Worm (Caenorhabditis elegans) whole organism, mixed stage, embryonic: ENCODE measurements around the gene F36D3.14.

Experiments used
- ceh-39 ChIP-seq: fragments of 150-350 bp; optimal IDR thresholded peaks from 2 replicates; lab custom pipeline; 2014; ENCODE audit warnings: missing biosample characterization, missing genetic modification characterization
- ces-1 ChIP-seq: fragments of 150-350 bp; optimal IDR thresholded peaks from 2 replicates; lab custom pipeline; 2014; ENCODE audit warnings: missing biosample characterization, missing genetic modification reagents, missing genetic modification characterization
- lin-13 ChIP-seq: fragments of 150-350 bp; optimal IDR thresholded peaks from 2 replicates; lab custom pipeline; 2014; ENCODE audit warnings: missing biosample characterization, missing genetic modification characterization
- nhr-12 ChIP-seq: fragments of 150-350 bp; optimal IDR thresholded peaks from 2 replicates; lab custom pipeline; 2014; ENCODE audit warnings: missing biosample characterization, missing genetic modification characterization
- nhr-2 ChIP-seq: fragments of 150-350 bp; optimal IDR thresholded peaks from 2 replicates; lab custom pipeline; 2014; ENCODE audit warnings: missing biosample characterization, missing genetic modification characterization
- nhr-237 ChIP-seq: fragments of 150-350 bp; optimal IDR thresholded peaks from 2 replicates; lab custom pipeline; 2014; ENCODE audit warnings: missing biosample characterization, missing genetic modification characterization
- nhr-28 ChIP-seq: fragments of 150-350 bp; optimal IDR thresholded peaks from 2 replicates; lab custom pipeline; 2014; ENCODE audit warnings: missing biosample characterization, missing genetic modification characterization
- nhr-76 ChIP-seq: sonication (generic microtip); optimal IDR thresholded peaks from 2 replicates; lab custom pipeline; 2017; ENCODE audit warnings: missing biosample characterization, missing genetic modification characterization
- pha-4 ChIP-seq: fragments of 150-350 bp; optimal IDR thresholded peaks from 2 replicates; lab custom pipeline; 2018; ENCODE audit warnings: missing biosample characterization, missing genetic modification reagents, missing genetic modification characterization
- snpc-4 ChIP-seq: fragments of 150-350 bp; optimal IDR thresholded peaks from 2 replicates; lab custom pipeline; 2014; ENCODE audit warnings: missing biosample characterization, missing genetic modification characterization
- sptf-1 ChIP-seq: sonication (generic microtip); optimal IDR thresholded peaks from 2 replicates; lab custom pipeline; 2017; ENCODE audit warnings: mild to moderate bottlenecking, missing genetic modification characterization, moderate library complexity, missing compliant biosample characterization
- unc-62 ChIP-seq: fragments of 150-350 bp; optimal IDR thresholded peaks from 2 replicates; lab custom pipeline; 2014; ENCODE audit warnings: missing biosample characterization, missing genetic modification reagents, missing genetic modification characterization

DNA sequence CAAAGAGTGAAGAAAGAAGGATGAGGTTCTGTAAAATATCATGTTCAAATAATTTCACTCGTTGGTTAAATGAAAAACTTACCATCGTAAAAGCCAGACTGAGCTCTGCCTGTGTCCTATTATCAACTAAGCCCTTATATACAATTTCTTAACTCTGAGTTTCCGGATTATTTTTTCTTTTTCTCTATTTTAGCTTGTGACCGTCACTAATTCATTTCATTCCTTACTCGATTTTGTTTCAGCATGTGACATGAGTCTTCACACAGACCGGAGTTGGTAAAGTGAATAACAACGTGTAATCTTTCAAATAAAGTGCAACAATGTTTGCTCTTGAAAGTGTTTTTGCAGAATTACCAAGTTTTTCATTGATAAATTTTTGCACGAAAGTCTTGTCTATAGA, 30.9 kb upstream of the F36D3.14 start, which contains the start of gene cpr-2:
- TF ChIP-seq nhr-12 (tag; lab: Kevin White, UChicago) (no peak), nhr-2 (tag; lab: Kevin White, UChicago) (no peak), nhr-237 (no peak), snpc-4 (no peak), unc-62 (GFP tag; lab: Kevin White, UChicago) (no peak), lin-13 (no peak), sptf-1 (no peak), ceh-39 (tag; lab: Kevin White, UChicago) (no peak), pha-4 (tag; lab: Kevin White, UChicago) (no peak), nhr-76 (no peak), nhr-28 (tag; lab: Kevin White, UChicago) (no peak), ces-1 (no peak)
